Worm (Caenorhabditis elegans): ENCODE data around the gene alh-10.

Gene alh-10

DNA sequence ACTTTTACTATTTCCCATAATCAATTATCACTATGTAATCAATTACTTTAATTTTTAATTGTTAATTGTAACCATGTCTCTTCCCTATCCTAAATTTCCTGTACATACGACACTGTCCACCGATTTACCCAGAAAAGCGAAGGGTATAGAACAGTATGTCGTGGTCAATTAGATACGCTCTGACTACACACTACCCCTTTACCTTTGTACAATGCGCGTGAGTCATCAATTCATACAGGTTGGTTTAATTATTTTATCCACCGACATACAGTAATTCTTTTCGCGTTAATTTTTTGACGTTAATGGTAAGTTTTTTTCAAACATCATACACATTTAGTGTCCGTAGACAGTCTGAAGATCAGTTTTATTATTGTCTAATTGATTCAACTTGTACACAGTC, 38.2 kb upstream of the alh-10 start (continued):
- TF ChIP-seq set-16 (GFP tag; IDR thresholded peaks at IDR 0.05) (no peak), cey-2 (tag; optimal IDR thresholded peaks at IDR 0.05; ENCODE audit: borderline replicate concordance, insufficient read depth) (no peak)

DNA sequence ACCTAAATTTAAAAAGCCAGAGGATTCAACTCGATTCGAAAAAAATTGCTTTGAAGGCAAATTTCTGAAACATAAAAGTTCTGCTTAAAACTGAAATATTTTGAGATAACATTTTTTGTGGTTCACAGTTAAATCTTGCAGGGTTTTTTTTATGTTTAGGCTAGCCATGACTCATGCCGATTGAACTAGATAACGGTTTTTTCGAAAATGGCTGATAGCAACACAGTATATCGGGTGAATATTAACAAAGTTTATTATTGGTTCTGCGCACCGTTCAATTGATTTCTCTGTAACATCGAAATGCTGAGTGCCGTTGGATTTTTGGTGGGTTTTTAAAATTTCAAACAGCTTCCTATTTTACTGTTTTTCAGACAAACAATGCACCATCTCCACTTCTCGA, 33.9 kb upstream of the alh-10 start, which contains the start of gene F43E12.1:
Gene F43E12.1 (plus strand): TSS at position 301 of the 400 bp plus-strand sequence.
- TF ChIP-seq T20F7.1 (GFP tag; optimal IDR thresholded peaks at IDR 0.05) (no peak), hlh-11 (tag; optimal IDR thresholded peaks at IDR 0.05) (no peak), egl-43 (GFP tag; IDR thresholded peaks at IDR 0.05) (no peak), set-16 (GFP tag; IDR thresholded peaks at IDR 0.05) (no peak), ZK337.2 (GFP tag; IDR thresholded peaks at IDR 0.05) (no peak), jun-1 (tag; optimal IDR thresholded peaks at IDR 0.05) (no peak), zag-1 (tag; optimal IDR thresholded peaks at IDR 0.05) (no peak), lin-38 (GFP tag; IDR thresholded peaks at IDR 0.05) (no peak), R02D3.7 (tag; optimal IDR thresholded peaks at IDR 0.05) (no peak), mes-2 (tag; optimal IDR thresholded peaks at IDR 0.05; ENCODE audit: poor library complexity, severe bottlenecking) (no peak), dve-1 (tag; optimal IDR thresholded peaks at IDR 0.05; ENCODE audit: insufficient read depth) (no peak), ctbp-1 (GFP tag; IDR thresholded peaks at IDR 0.05) (no peak), Y75B8A.6 (GFP tag; IDR thresholded peaks at IDR 0.05) (no peak), dmd-9 (GFP tag; IDR thresholded peaks at IDR 0.05) (no peak), Y105C5A.15 (GFP tag; IDR thresholded peaks at IDR 0.05) (no peak), Y5F2A.4 (GFP tag; optimal IDR thresholded peaks at IDR 0.05) (no peak), pqm-1 (tag; optimal IDR thresholded peaks at IDR 0.05) (no peak)

DNA sequence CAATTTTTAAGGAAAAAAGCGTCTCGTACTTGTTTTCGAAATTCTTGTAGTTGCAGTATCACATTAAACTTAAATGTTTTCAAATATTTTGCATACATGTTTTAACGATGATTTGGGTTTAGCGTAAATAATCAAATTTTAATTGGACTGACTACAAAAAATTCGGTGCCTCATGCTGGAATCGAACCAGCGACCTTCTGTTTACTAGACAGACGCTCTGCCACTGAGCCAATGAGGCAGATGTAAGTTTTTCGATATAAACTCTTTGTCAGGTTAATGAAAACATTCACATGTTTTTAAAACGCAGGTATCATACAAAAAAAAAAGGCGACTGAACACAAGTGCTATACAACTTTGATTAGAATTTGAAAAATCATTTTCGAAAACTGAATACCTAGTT, 33.4 kb upstream of the alh-10 start:
- peak; percentile 15 for TF ChIP-seq hlh-30 (tag; optimal IDR thresholded peaks at IDR 0.05; ENCODE audit: insufficient read depth)
- TF ChIP-seq pha-4 (GFP tag; IDR thresholded peaks at IDR 0.05), result peak; percentile 51; the same call in 1 of the 2 replicates
- no peak for TF ChIP-seq pha-4 (tag; optimal IDR thresholded peaks at IDR 0.05)
- TF ChIP-seq ceh-20 (GFP tag; IDR thresholded peaks at IDR 0.05), result 0 out of 2 replicates have a peak, but pooled peaks have one; percentile 22
- TF ChIP-seq unc-130 (GFP tag; optimal IDR thresholded peaks at IDR 0.05), result no peak
- no peak for TF ChIP-seq mxl-2 (GFP tag; conservative IDR thresholded peaks at IDR 0.05)
- no peak for TF ChIP-seq pqm-1 (tag; optimal IDR thresholded peaks at IDR 0.05)
- peak; percentile 29 for TF ChIP-seq dve-1 (tag; optimal IDR thresholded peaks at IDR 0.05; ENCODE audit: insufficient read depth)
- no peak for TF ChIP-seq nhr-111 (GFP tag; optimal IDR thresholded peaks at IDR 0.05)
- peak; percentile 60 for TF ChIP-seq mes-2 (tag; optimal IDR thresholded peaks at IDR 0.05; ENCODE audit: poor library complexity, severe bottlenecking)
- TF ChIP-seq daf-12 (tag; optimal IDR thresholded peaks at IDR 0.05), result no peak
- peak; percentile 60 for TF ChIP-seq Y48G9A.11 (GFP tag; IDR thresholded peaks at IDR 0.05)
- no peak for TF ChIP-seq ztf-7 (tag; optimal IDR thresholded peaks at IDR 0.05)
- TF ChIP-seq vab-7 (GFP tag; IDR thresholded peaks at IDR 0.05), result peak; percentile 46; the same call in 1 of the 2 replicates
- peak in 1 of 2 experiments; percentile 69 for TF ChIP-seq daf-16 (GFP tag; optimal IDR thresholded peaks at IDR 0.05)
- TF ChIP-seq daf-16 (tag; optimal IDR thresholded peaks at IDR 0.05), result peak; percentile 84
- 0 out of 2 replicates have a peak, but pooled peaks have one; percentile 60 for TF ChIP-seq arid-1 (GFP tag; conservative IDR thresholded peaks at IDR 0.05)
- TF ChIP-seq dmd-9 (GFP tag; IDR thresholded peaks at IDR 0.05), result no peak
- TF ChIP-seq jun-1 (tag; optimal IDR thresholded peaks at IDR 0.05), result no peak
- peak; percentile 21; the same call in 1 of the 2 replicates for TF ChIP-seq lin-1 (GFP tag; IDR thresholded peaks at IDR 0.05)
- TF ChIP-seq snpc-1.2 (GFP tag; IDR thresholded peaks at IDR 0.05), result no peak; the same call in 1 of the 2 replicates
- TF ChIP-seq zip-11 (GFP tag; IDR thresholded peaks at IDR 0.05), result no peak
- peak; percentile 87 for TF ChIP-seq aha-1 (tag)
- TF ChIP-seq rbr-2 (tag; optimal IDR thresholded peaks at IDR 0.05), result no peak
- no peak for TF ChIP-seq saeg-2 (GFP tag; IDR thresholded peaks at IDR 0.05)
- TF ChIP-seq cey-2 (tag; optimal IDR thresholded peaks at IDR 0.05; ENCODE audit: borderline replicate concordance, insufficient read depth), result no peak
- no peak for TF ChIP-seq hmg-1.1 (GFP tag; IDR thresholded peaks at IDR 0.05)
- 0 out of 2 replicates have a peak, but pooled peaks have one; percentile 67 for TF ChIP-seq tra-1 (GFP tag; IDR thresholded peaks at IDR 0.05)
- TF ChIP-seq T20F7.1 (GFP tag; optimal IDR thresholded peaks at IDR 0.05), result no peak
- TF ChIP-seq zfp-2 (tag; optimal IDR thresholded peaks at IDR 0.05), result no peak
- no peak for TF ChIP-seq F10B5.3 (tag; optimal IDR thresholded peaks at IDR 0.05)
- 0 out of 2 replicates have a peak, but pooled peaks have one; percentile 52 for TF ChIP-seq zfp-3 (GFP tag; conservative IDR thresholded peaks at IDR 0.05)
- no peak for TF ChIP-seq T26A8.4 (GFP tag; IDR thresholded peaks at IDR 0.05)
- TF ChIP-seq nhr-11 (tag; optimal IDR thresholded peaks at IDR 0.05), result no peak
- TF ChIP-seq mdl-1 (tag; optimal IDR thresholded peaks at IDR 0.05), result no peak
